Fruit fly (Drosophila melanogaster) Kc167 (cell line): ENCODE measurements around the gene CG14115.

ENCODE experiments used
- Sin3A ChIP-seq: fragments of >200 bp; optimal IDR thresholded peaks from 2 replicates; lab custom pipeline; 2018; ENCODE audit warnings: missing external identifiers
- ttk ChIP-seq: sonication (Bioruptor generic); optimal IDR thresholded peaks from 2 replicates; lab custom pipeline; 2017; ENCODE audit warnings: missing external identifiers

DNA sequence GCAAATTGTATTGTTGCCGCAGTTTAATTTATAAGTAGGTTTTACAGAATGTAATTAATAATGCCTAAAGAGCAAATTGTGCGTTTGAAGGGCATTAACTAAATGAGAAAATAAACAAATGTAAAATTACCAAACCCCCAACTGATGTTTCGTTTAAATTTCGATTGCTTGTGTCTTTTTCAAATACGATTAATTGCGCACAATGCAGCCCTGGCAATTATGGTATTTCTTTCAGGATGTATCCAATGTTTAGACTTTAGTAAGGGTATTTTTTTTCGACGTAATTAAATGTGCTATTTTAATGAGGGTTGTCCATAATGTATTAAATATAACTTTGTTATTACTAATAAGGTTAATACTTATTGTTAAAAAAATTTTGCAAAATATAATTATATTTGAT is 20.4 kb downstream of the CG14115 start:
- TF ChIP-seq Sin3A (lab: Kevin White, UChicago) (no peak), ttk (lab: Kevin White, UChicago) (no peak)
